Worm (Caenorhabditis elegans) whole organism, late embryonic: Measurements from ENCODE around the gene F48E3.6.

Source experiments
- C08G9.2 ChIP-seq: sonication (generic microtip); optimal IDR thresholded peaks from 2 replicates; lab custom pipeline; 2016; ENCODE audit warnings: mild to moderate bottlenecking, missing genetic modification characterization, moderate library complexity, missing compliant biosample characterization
- C38D4.7 ChIP-seq: fragments of 200-800 bp; sonication (Bioruptor generic); optimal IDR thresholded peaks from 2 replicates; lab custom pipeline; 2018; ENCODE audit warnings: mild to moderate bottlenecking, missing genetic modification characterization, moderate library complexity, missing compliant biosample characterization
- K02D7.2 ChIP-seq: sonication (generic microtip); optimal IDR thresholded peaks from 2 replicates; lab custom pipeline; 2017; ENCODE audit warnings: mild to moderate bottlenecking, missing genetic modification characterization, missing compliant biosample characterization
- K09A11.1 ChIP-seq: sonication (generic microtip); optimal IDR thresholded peaks from 2 replicates; lab custom pipeline; 2017; ENCODE audit warnings: antibody characterized with exemption, mild to moderate bottlenecking, missing genetic modification characterization, missing compliant biosample characterization; ENCODE audit not compliant: insufficient read depth
- T23F11.4 ChIP-seq: fragments of 200-800 bp; sonication (Bioruptor generic); optimal IDR thresholded peaks from 2 replicates; lab custom pipeline; 2018; ENCODE audit warnings: mild to moderate bottlenecking, missing genetic modification characterization, missing compliant biosample characterization
- ceh-14 ChIP-seq: sonication (generic microtip); optimal IDR thresholded peaks from 2 replicates; lab custom pipeline; 2016; ENCODE audit warnings: missing genotype, missing genetic modification characterization, missing compliant biosample characterization
- ceh-18 ChIP-seq: sonication (generic microtip); optimal IDR thresholded peaks from 2 replicates; lab custom pipeline; 2016; ENCODE audit warnings: missing genetic modification characterization, missing compliant biosample characterization
- ceh-19 ChIP-seq: fragments of 200-800 bp; sonication (Bioruptor generic); optimal IDR thresholded peaks from 2 replicates; lab custom pipeline; 2018; ENCODE audit warnings: mild to moderate bottlenecking, missing genetic modification characterization, missing compliant biosample characterization
- ceh-2 ChIP-seq: sonication (generic microtip); optimal IDR thresholded peaks from 2 replicates; lab custom pipeline; 2016; ENCODE audit warnings: missing genotype, missing genetic modification characterization, missing compliant biosample characterization
- ceh-22 ChIP-seq: sonication (generic microtip); optimal IDR thresholded peaks from 2 replicates; lab custom pipeline; 2017; ENCODE audit warnings: missing biosample characterization, missing genetic modification characterization
- ceh-30 ChIP-seq: fragments of 150-350 bp; optimal IDR thresholded peaks from 2 replicates; lab custom pipeline; 2014; ENCODE audit warnings: missing biosample characterization, missing genetic modification characterization
- ceh-45 ChIP-seq: fragments of 200-800 bp; sonication (Bioruptor generic); IDR thresholded peaks from 2 replicates; pipeline ENCODE4 v1.3.6; 2022; ENCODE audit warnings: missing genetic modification reagents, missing genetic modification characterization, missing compliant biosample characterization
- ceh-48 ChIP-seq: sonication (generic microtip); optimal IDR thresholded peaks from 2 replicates; lab custom pipeline; 2016; ENCODE audit warnings: missing genetic modification characterization, inconsistent platforms, missing compliant biosample characterization
- ceh-9 ChIP-seq: sonication (generic microtip); optimal IDR thresholded peaks from 2 replicates; lab custom pipeline; 2016; ENCODE audit warnings: mild to moderate bottlenecking, missing genetic modification characterization, inconsistent platforms, missing compliant biosample characterization
- dve-1 ChIP-seq: sonication (generic microtip); optimal IDR thresholded peaks from 2 replicates; lab custom pipeline; 2017; ENCODE audit warnings: antibody characterized with exemption, mild to moderate bottlenecking, missing genetic modification characterization, missing compliant biosample characterization
- elt-4 ChIP-seq: sonication (generic microtip); optimal IDR thresholded peaks from 2 replicates; lab custom pipeline; 2016; ENCODE audit warnings: missing genetic modification characterization, missing compliant biosample characterization
- ets-4 ChIP-seq: sonication (generic microtip); optimal IDR thresholded peaks from 2 replicates; lab custom pipeline; 2016; ENCODE audit warnings: missing genetic modification characterization, missing compliant biosample characterization
- gmeb-2 ChIP-seq: sonication (generic microtip); optimal IDR thresholded peaks from 2 replicates; lab custom pipeline; 2016; ENCODE audit warnings: missing genetic modification characterization, inconsistent platforms, missing compliant biosample characterization
- hlh-30 ChIP-seq: sonication (generic microtip); optimal IDR thresholded peaks from 2 replicates; lab custom pipeline; 2017; ENCODE audit warnings: antibody characterized with exemption, missing genetic modification characterization, missing compliant biosample characterization; ENCODE audit not compliant: insufficient read depth
- hlh-6 ChIP-seq: sonication (generic microtip); optimal IDR thresholded peaks from 2 replicates; lab custom pipeline; 2016; ENCODE audit warnings: missing genotype, missing genetic modification characterization, missing compliant biosample characterization
- lim-6 ChIP-seq: sonication (generic microtip); optimal IDR thresholded peaks from 2 replicates; lab custom pipeline; 2016; ENCODE audit warnings: missing genetic modification characterization, missing compliant biosample characterization
- lin-11 ChIP-seq: fragments of 200-800 bp; sonication (Bioruptor generic); optimal IDR thresholded peaks from 2 replicates; lab custom pipeline; 2018; ENCODE audit warnings: mild to moderate bottlenecking, missing genetic modification characterization, missing compliant biosample characterization
- nfya-1 ChIP-seq: sonication (generic microtip); optimal IDR thresholded peaks from 2 replicates; lab custom pipeline; 2017; ENCODE audit warnings: missing genetic modification characterization, mild to moderate bottlenecking, missing compliant biosample characterization, antibody characterized with exemption, moderate library complexity
- nhr-11 ChIP-seq: fragments of 150-350 bp; optimal IDR thresholded peaks from 2 replicates; lab custom pipeline; 2014; ENCODE audit warnings: missing biosample characterization, missing genetic modification characterization
- odd-2 ChIP-seq: sonication (generic microtip); optimal IDR thresholded peaks from 2 replicates; lab custom pipeline; 2017; ENCODE audit warnings: antibody characterized with exemption, mild to moderate bottlenecking, missing genetic modification characterization, missing compliant biosample characterization
- pax-1 ChIP-seq: fragments of 150-350 bp; optimal IDR thresholded peaks from 2 replicates; lab custom pipeline; 2014; ENCODE audit warnings: missing biosample characterization, missing genetic modification characterization
- pha-2 ChIP-seq: sonication (generic microtip); optimal IDR thresholded peaks from 2 replicates; lab custom pipeline; 2017; ENCODE audit warnings: mild to moderate bottlenecking, missing genetic modification characterization, missing compliant biosample characterization
- pha-4 ChIP-seq: fragments of 150-350 bp; optimal IDR thresholded peaks from 2 replicates; lab custom pipeline; 2018; ENCODE audit warnings: missing biosample characterization, missing genetic modification reagents, missing genetic modification characterization
- pqm-1 ChIP-seq: sonication (generic microtip); optimal IDR thresholded peaks from 2 replicates; lab custom pipeline; 2016; ENCODE audit warnings: missing genetic modification characterization, missing compliant biosample characterization
- ref-2 ChIP-seq: sonication (generic microtip); optimal IDR thresholded peaks from 2 replicates; lab custom pipeline; 2016; ENCODE audit warnings: missing genetic modification characterization, missing compliant biosample characterization
- sox-2 ChIP-seq: fragments of 200-800 bp; sonication (Bioruptor generic); IDR thresholded peaks from 2 replicates; pipeline ENCODE4 v1.3.6; 2022; ENCODE audit warnings: missing genetic modification reagents, missing genetic modification characterization, missing compliant biosample characterization
- sox-4 ChIP-seq: sonication (generic microtip); optimal IDR thresholded peaks from 2 replicates; lab custom pipeline; 2017; ENCODE audit warnings: mild to moderate bottlenecking, missing genetic modification characterization, inconsistent platforms, missing compliant biosample characterization
- syd-9 ChIP-seq: sonication (generic microtip); optimal IDR thresholded peaks from 2 replicates; lab custom pipeline; 2016; ENCODE audit warnings: mild to moderate bottlenecking, missing genetic modification characterization, moderate library complexity, missing compliant biosample characterization
- tbx-7 ChIP-seq: sonication (generic microtip); optimal IDR thresholded peaks from 2 replicates; lab custom pipeline; 2016; ENCODE audit warnings: missing genotype, missing genetic modification characterization, missing compliant biosample characterization
- unc-3 ChIP-seq, 2 experiments: fragments of 200-800 bp in 1 of 2; sonication (Bioruptor generic) in 1 of 2; sonication (generic microtip) in 1 of 2; conservative IDR thresholded peaks in 1 of 2; optimal IDR thresholded peaks in 1 of 2; 2 replicates each; pipeline versions ENCODE4 v1.3.6 to Lab custom; 2016 to 2022; ENCODE audit warnings: missing compliant biosample characterization in 2 of 2, missing genetic modification characterization in 2 of 2, missing genetic modification reagents in 1 of 2
- unc-42 ChIP-seq: sonication (generic microtip); optimal IDR thresholded peaks from 2 replicates; lab custom pipeline; 2016; ENCODE audit warnings: missing genotype, missing genetic modification characterization, missing compliant biosample characterization
- unc-55 ChIP-seq: sonication (generic microtip); optimal IDR thresholded peaks from 2 replicates; lab custom pipeline; 2017; ENCODE audit warnings: missing biosample characterization, missing genetic modification reagents, missing genetic modification characterization
- unc-86 ChIP-seq: sonication (generic microtip); optimal IDR thresholded peaks from 2 replicates; lab custom pipeline; 2016; ENCODE audit warnings: missing genetic modification characterization, missing compliant biosample characterization

F48E3.6 gene

ce11 chrX:7541078-7541477 lies 38.4 kb upstream of the F48E3.6 start:
- TF ChIP-seq ceh-2 (tag; lab: Kevin White, UChicago), result no peak
- no peak for TF ChIP-seq lim-6 (tag; lab: Kevin White, UChicago)
- TF ChIP-seq syd-9 (tag; lab: Kevin White, UChicago), result no peak
- no peak for TF ChIP-seq odd-2 (tag; lab: Kevin White, UChicago)
- TF ChIP-seq pha-4 (tag; lab: Kevin White, UChicago), result no peak
- no peak for TF ChIP-seq C38D4.7
- no peak for TF ChIP-seq dve-1 (tag; lab: Kevin White, UChicago)
- TF ChIP-seq, all 69 proteins: peak for 0

ce11 chrX:7540033-7540432 lies 37.3 kb upstream of the F48E3.6 start, which contains the start of gene glb-16:
glb-16 (minus strand) TSS chrX:7540133.
- TF ChIP-seq pha-2 (no peak), hlh-30 (tag; lab: Kevin White, UChicago) (no peak), C38D4.7 (no peak), ceh-19 (no peak), nhr-11 (no peak), ceh-22 (tag; lab: Kevin White, UChicago) (no peak), nfya-1 (no peak), pqm-1 (no peak), tbx-7 (tag; lab: Kevin White, UChicago) (no peak), elt-4 (tag; lab: Kevin White, UChicago) (no peak), ref-2 (tag; lab: Kevin White, UChicago) (no peak), syd-9 (tag; lab: Kevin White, UChicago) (no peak), gmeb-2 (tag; lab: Kevin White, UChicago) (no peak), lin-11 (tag; lab: Kevin White, UChicago) (no peak), C08G9.2 (tag; lab: Kevin White, UChicago) (no peak), pha-4 (tag; lab: Kevin White, UChicago) (no peak), K02D7.2 (tag; lab: Kevin White, UChicago) (no peak), unc-3 (GFP tag; conservative IDR thresholded peaks at IDR 0.05; lab: Robert Waterston, UW) (no peak), unc-3 (tag; optimal IDR thresholded peaks at IDR 0.05; lab: Kevin White, UChicago) (no peak), ceh-45 (GFP tag; lab: Robert Waterston, UW) (no peak)

- TF ChIP-seq sox-2 (GFP tag; lab: Robert Waterston, UW) (no peak), pax-1 (no peak), elt-4 (tag; lab: Kevin White, UChicago) (no peak), unc-55 (GFP tag; lab: Kevin White, UChicago) (no peak), ceh-45 (GFP tag; lab: Robert Waterston, UW) (no peak), sox-4 (tag; lab: Kevin White, UChicago) (no peak), ceh-22 (tag; lab: Kevin White, UChicago) (no peak), ceh-48 (tag; lab: Kevin White, UChicago) (no peak), C38D4.7 (no peak), K09A11.1 (tag; lab: Kevin White, UChicago) (no peak), ceh-2 (tag; lab: Kevin White, UChicago) (no peak), unc-42 (tag; lab: Kevin White, UChicago) (no peak), ceh-30 (tag; lab: Kevin White, UChicago) (no peak), ceh-18 (tag; lab: Kevin White, UChicago) (no peak), ceh-14 (tag; lab: Kevin White, UChicago) (no peak), ceh-19 (no peak), T23F11.4 (GFP tag; lab: Kevin White, UChicago) (no peak), unc-86 (no peak)
Measured at ce11 chrX:7537742-7538268, 35.1 kb upstream of the F48E3.6 start, which contains the start of gene dpy-7. dpy-7 (minus strand) TSS chrX:7537792.

ce11 chrX:7536869-7537268 lies 34.2 kb upstream of the F48E3.6 start:
- TF ChIP-seq K09A11.1 (tag; lab: Kevin White, UChicago) (no peak), ref-2 (tag; lab: Kevin White, UChicago) (no peak), ets-4 (tag; lab: Kevin White, UChicago) (no peak), hlh-6 (tag; lab: Kevin White, UChicago) (peak; percentile 43), ceh-9 (tag; lab: Kevin White, UChicago) (peak; percentile 19)
- TF ChIP-seq, all 69 proteins: peak for 2
